Fruit fly (Drosophila melanogaster) ovary, adult (tissue): ENCODE data around the gene aay.

ENCODE experiments used
- CG17801 ChIP-seq: fragments of 200-800 bp; optimal IDR thresholded peaks from 2 replicates; lab custom pipeline; 2019; ENCODE audit warnings: missing biosample characterization, mild to moderate bottlenecking, missing genetic modification characterization, moderate library complexity; ENCODE audit not compliant: partially characterized antibody

Gene aay

DNA sequence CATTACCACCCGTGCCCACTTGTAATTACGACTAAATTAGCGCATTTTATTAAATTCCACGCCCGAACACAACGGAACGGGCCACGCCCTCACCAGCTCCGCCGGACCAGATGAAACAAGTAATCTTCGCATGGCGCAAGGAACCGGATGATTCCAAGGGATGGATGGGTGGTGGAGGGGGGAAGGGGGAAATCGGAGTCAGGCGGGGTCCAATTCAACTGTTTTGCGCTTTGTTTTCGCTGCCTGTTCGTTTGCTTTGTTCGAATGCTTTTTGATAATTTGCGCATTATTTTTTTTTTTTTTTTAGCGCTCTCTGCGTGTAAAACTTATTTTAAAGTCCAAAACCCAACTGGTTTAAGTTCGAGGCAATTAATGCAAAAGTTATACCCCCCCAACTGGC, 26.3 kb upstream of the aay start:
- TF ChIP-seq CG17801 (GFP tag; lab: Kevin White, UChicago) = no peak

DNA sequence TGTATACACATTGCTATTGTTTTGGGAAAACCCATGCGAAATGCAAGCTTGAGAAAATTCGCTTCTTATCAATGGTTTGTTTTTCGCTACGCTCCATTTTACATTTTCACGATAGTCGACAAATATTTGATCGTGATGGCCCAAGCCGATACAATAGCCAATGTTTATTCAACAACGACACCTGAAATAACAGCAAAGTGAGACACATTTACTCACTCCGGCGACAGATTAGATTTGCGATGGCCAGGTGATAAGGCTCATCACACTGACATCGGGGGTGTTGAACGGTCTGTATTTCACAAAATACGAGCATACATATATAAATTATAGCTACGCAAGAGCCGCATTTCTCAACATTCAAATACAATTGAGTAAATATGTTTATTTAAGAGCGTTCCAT, 25.9 kb upstream of the aay start:
- peak; percentile 58 for TF ChIP-seq CG17801 (GFP tag; lab: Kevin White, UChicago)

dm6 chr3L:9398028-9398427, 25.0 kb upstream of the aay start:
- TF ChIP-seq CG17801 (GFP tag; lab: Kevin White, UChicago) = no peak

dm6 chr3L:9398435-9398981, 24.5 kb upstream of the aay start:
- no peak for TF ChIP-seq CG17801 (GFP tag; lab: Kevin White, UChicago)

DNA sequence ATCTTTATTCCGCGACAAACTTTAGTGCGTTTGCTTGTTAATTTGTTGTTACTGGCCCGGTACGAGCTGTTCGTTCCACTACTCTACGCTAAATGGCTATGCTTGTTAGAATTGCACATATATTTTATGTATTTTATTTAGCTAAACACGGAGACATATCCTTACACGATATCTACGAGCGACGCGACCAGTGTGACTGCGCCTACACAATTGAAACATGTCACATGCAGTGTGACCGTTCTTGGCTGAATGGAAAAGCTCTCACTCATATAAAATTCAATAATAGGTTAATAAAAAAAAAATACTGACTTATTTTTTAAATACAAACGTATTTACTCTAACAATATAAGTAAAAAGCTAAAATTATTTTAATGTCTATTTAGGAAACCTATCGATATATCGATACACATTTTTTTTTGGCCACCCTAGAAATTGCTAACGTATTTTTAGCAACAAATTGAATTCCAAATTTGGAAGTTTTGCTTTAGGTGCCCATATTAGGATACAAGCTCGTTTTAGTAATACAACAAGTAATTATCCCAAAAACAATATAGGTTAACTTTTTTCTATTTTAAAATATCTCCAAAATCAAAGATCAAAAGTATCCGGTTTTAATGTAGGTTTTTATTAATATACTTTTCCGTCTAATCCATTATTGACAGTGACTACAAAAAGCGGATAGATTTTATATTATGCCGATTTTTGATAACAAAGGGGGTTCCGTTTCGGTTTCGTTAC, 23.9 kb upstream of the aay start, which contains the start of gene CG4080:
CG4080 (minus strand) TSS at position 215 of the 738 bp plus-strand sequence.
- peak; percentile 68 for TF ChIP-seq CG17801 (GFP tag; lab: Kevin White, UChicago)

dm6 chr3L:9399855-9400254, 23.2 kb upstream of the aay start:
- no peak for TF ChIP-seq CG17801 (GFP tag; lab: Kevin White, UChicago)

DNA sequence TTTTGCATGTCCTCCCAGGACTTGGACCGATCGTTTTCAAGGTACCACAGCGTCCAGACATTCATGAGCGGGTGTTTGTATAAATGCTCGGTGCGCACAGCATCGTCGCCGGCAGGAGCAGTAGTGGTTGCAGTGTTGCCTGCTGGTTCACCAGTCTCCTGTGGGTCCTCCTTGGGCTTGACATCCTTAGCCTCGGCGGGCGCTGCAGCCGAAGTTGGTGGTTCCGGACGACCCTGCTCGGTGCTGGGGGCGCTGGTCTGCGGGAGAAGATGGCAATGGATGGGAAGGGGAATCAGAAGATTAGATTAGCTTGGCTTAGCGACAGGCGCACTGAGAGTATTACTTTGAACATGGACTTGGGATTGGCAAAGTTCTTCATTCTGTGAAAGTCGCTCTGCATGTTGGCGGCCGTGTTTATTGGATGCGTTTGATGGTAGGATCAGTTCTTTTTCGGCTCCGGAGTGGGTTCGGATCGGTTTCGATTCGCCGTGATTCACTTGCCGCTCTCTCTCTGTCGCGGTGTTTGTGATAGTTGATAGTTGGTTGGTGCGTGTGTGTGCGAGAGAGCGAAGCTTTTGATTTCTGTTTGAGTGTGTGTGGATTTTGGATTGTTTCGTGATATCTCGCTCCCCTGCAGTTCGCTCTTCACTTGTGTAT, 22.2 kb upstream of the aay start:
- TF ChIP-seq CG17801 (GFP tag; lab: Kevin White, UChicago) = no peak

- no peak for TF ChIP-seq CG17801 (GFP tag; lab: Kevin White, UChicago)
Measured at dm6 chr3L:9401354-9402156, 21.5 kb upstream of the aay start.

dm6 chr3L:9402157-9402890, 20.7 kb upstream of the aay start, which contains the start of gene eIF4E1:
Gene eIF4E1, minus strand, starts transcription at chr3L:9402460.
- TF ChIP-seq CG17801 (GFP tag; lab: Kevin White, UChicago) = no peak

dm6 chr3L:9404497-9404896, 18.6 kb upstream of the aay start, which contains the start of gene Cpr67B:
Gene Cpr67B, plus strand, starts transcription at chr3L:9404797.
- no peak for TF ChIP-seq CG17801 (GFP tag; lab: Kevin White, UChicago)

DNA sequence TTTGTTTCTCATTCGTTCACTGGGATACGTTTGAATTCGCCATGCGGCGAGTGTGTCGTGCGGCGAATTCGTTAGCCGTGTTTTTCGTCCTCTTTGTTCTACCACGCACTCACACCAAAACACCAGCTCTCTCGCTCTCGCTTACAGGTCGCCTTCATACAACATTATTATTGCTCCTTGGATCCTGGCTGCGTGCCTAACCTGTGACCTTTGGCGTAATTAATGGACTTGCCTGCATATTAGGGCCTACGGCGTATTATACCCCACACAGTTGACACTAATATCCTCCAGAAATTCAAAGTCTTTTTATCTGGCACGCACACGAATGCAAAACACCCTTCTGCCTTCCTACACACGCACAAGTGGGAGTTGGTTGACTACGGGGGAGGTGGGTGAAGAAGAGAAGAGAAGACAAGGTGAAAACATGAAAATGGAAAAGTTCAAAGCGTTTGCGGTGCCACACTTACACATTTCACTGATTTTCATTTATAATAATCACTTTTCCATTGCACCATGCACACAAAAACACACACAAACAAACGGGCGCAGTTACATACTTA, 12.9 kb upstream of the aay start:
- no peak for TF ChIP-seq CG17801 (GFP tag; lab: Kevin White, UChicago)

DNA sequence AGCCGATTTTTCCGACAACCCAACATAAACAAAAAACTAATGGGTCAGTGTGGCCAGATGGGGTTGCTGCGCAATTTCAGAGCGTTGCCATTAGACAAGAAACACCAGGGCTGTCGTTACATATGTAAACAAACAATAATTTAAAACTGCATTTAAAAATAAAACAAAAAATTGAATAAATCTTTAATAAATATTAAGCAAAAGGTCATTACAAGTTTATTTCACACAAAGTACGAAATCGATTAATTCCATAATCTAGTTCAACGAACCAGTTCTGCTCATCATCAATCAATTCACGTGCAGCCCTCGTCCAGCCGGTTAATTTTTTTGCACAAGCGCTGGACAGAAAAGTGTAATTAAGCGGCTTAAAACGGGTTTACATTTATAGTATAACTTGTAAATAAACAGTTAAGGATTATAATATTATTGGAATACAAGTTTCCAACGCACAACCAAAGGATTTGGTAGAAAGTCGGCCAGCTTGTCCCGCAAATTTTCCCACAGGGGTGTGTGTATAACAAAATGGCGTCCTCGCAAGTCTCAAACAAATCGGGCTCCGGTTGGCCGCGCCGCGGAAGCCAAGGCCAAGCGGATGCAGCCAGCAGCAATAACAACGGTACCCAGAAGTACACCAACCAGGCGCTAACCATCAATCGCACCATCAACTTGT, 12.2 kb upstream of the aay start, which contains the start of the genes CG4022 and Cpsf5:
CG4022 (minus strand) TSS at position 79 of the 670 bp plus-strand sequence.
Cpsf5 (plus strand) TSS at position 285 of the 670 bp plus-strand sequence.
- peak; percentile 81 for TF ChIP-seq CG17801 (GFP tag; lab: Kevin White, UChicago)

- no peak for TF ChIP-seq CG17801 (GFP tag; lab: Kevin White, UChicago)
Measured at dm6 chr3L:9417288-9417687, 5.8 kb upstream of the aay start, which contains the start of gene CG3982. Gene CG3982, minus strand, starts transcription at chr3L:9417388.
